Worm (Caenorhabditis elegans) whole organism, L4 larva: ENCODE measurements around the gene C05A2.4.

Experiments used
- D1046.2 ChIP-seq: fragments of 200-800 bp; sonication (Bioruptor generic); IDR thresholded peaks from 2 replicates; pipeline ENCODE4 v1.3.6; 2022; ENCODE audit warnings: missing genetic modification characterization, missing compliant biosample characterization
- R02D3.7 ChIP-seq: fragments of 150-350 bp; sonication (generic microtip); optimal IDR thresholded peaks from 3 replicates; lab custom pipeline; 2014; ENCODE audit warnings: missing biosample characterization, missing genetic modification characterization
- T26A8.4 ChIP-seq: fragments of 200-800 bp; sonication (Bioruptor generic); IDR thresholded peaks from 2 replicates; pipeline ENCODE4 v1.3.6; 2022; ENCODE audit warnings: missing genetic modification characterization, missing compliant biosample characterization
- Y105C5A.15 ChIP-seq: fragments of 200-800 bp; sonication (Bioruptor generic); IDR thresholded peaks from 2 replicates; pipeline ENCODE4 v1.3.6; 2022; ENCODE audit warnings: missing genetic modification characterization, missing compliant biosample characterization
- aha-1 ChIP-seq: fragments of 150-350 bp; peaks from one replicate; lab custom pipeline; 2014; ENCODE audit warnings: missing biosample characterization, missing genetic modification characterization
- aly-2 ChIP-seq: sonication (generic microtip); optimal IDR thresholded peaks from 2 replicates; lab custom pipeline; 2018; ENCODE audit warnings: missing biosample characterization, missing genetic modification characterization
- attf-4 ChIP-seq: sonication (generic microtip); optimal IDR thresholded peaks from 3 replicates; lab custom pipeline; 2017; ENCODE audit warnings: missing biosample characterization, missing genetic modification characterization
- ceh-20 ChIP-seq: fragments of 200-800 bp; sonication (Bioruptor generic); IDR thresholded peaks from 2 replicates; pipeline ENCODE4 v1.3.6; 2022; ENCODE audit warnings: missing genetic modification reagents, missing genetic modification characterization, missing compliant biosample characterization
- ceh-32 ChIP-seq: sonication (generic microtip); optimal IDR thresholded peaks from 2 replicates; lab custom pipeline; 2016; ENCODE audit warnings: mild to moderate bottlenecking, missing genetic modification characterization, missing compliant biosample characterization; ENCODE audit not compliant: poor library complexity
- ceh-62 ChIP-seq: sonication (generic microtip); optimal IDR thresholded peaks from 2 replicates; lab custom pipeline; 2017; ENCODE audit warnings: missing biosample characterization, missing genetic modification characterization
- ces-1 ChIP-seq: fragments of 150-350 bp; sonication (generic microtip); optimal IDR thresholded peaks from 4 replicates; lab custom pipeline; 2014; ENCODE audit warnings: missing biosample characterization, missing genetic modification reagents, missing genetic modification characterization
- cey-2 ChIP-seq: sonication (generic microtip); optimal IDR thresholded peaks from 3 replicates; lab custom pipeline; 2017; ENCODE audit warnings: missing genetic modification characterization, mild to moderate bottlenecking, missing compliant biosample characterization, antibody characterized with exemption, borderline replicate concordance; ENCODE audit not compliant: insufficient read depth
- daf-16 ChIP-seq, 3 experiments: sonication (generic microtip); optimal IDR thresholded peaks; 2 replicates each; lab custom pipeline; 2016 to 2017; ENCODE audit warnings: missing genetic modification characterization in 3 of 3, missing genetic modification reagents in 3 of 3, mild to moderate bottlenecking in 2 of 3, missing compliant biosample characterization in 2 of 3, missing biosample characterization in 1 of 3, moderate library complexity in 1 of 3
- daf-19 ChIP-seq: fragments of 200-800 bp; sonication (Bioruptor generic); conservative IDR thresholded peaks from 2 replicates; pipeline ENCODE4 v1.3.6; 2022; ENCODE audit warnings: missing genetic modification characterization, missing compliant biosample characterization
- dmd-6 ChIP-seq: fragments of 200-800 bp; sonication (Bioruptor generic); IDR thresholded peaks from 2 replicates; pipeline ENCODE4 v1.3.6; 2022; ENCODE audit warnings: missing genetic modification reagents, missing genetic modification characterization, missing compliant biosample characterization
- dmd-8 ChIP-seq: fragments of 200-800 bp; sonication (Bioruptor generic); IDR thresholded peaks from 2 replicates; pipeline ENCODE4 v1.3.6; 2022; ENCODE audit warnings: missing genetic modification characterization, missing compliant biosample characterization
- dpl-1 ChIP-seq: fragments of 150-350 bp; optimal IDR thresholded peaks from 2 replicates; lab custom pipeline; 2014; ENCODE audit warnings: missing biosample characterization, missing genetic modification reagents, missing genetic modification characterization
- dve-1 ChIP-seq: sonication (generic microtip); optimal IDR thresholded peaks from 2 replicates; lab custom pipeline; 2017; ENCODE audit warnings: antibody characterized with exemption, mild to moderate bottlenecking, missing genetic modification characterization, missing compliant biosample characterization; ENCODE audit not compliant: insufficient read depth
- egl-43 ChIP-seq: fragments of 200-800 bp; sonication (Bioruptor generic); IDR thresholded peaks from 2 replicates; pipeline ENCODE4 v1.3.6; 2022; ENCODE audit warnings: missing genetic modification reagents, missing genetic modification characterization, missing compliant biosample characterization
- fos-1 ChIP-seq: fragments of 150-350 bp; optimal IDR thresholded peaks from 2 replicates; lab custom pipeline; 2014; ENCODE audit warnings: missing biosample characterization, missing genetic modification characterization
- hif-1 ChIP-seq, 2 experiments: sonication (generic microtip); optimal IDR thresholded peaks; 2 replicates each; lab custom pipeline; 2016 to 2017; ENCODE audit warnings: missing compliant biosample characterization in 2 of 2, missing genetic modification characterization in 2 of 2, missing genetic modification reagents in 2 of 2, missing genotype in 2 of 2, mild to moderate bottlenecking in 1 of 2
- hlh-11 ChIP-seq: fragments of 200-800 bp; sonication (Bioruptor generic); optimal IDR thresholded peaks from 2 replicates; lab custom pipeline; 2018; ENCODE audit warnings: mild to moderate bottlenecking, missing genetic modification characterization, missing compliant biosample characterization
- hlh-30 ChIP-seq: sonication (generic microtip); optimal IDR thresholded peaks from 2 replicates; lab custom pipeline; 2017; ENCODE audit warnings: antibody characterized with exemption, mild to moderate bottlenecking, missing genetic modification characterization, missing compliant biosample characterization; ENCODE audit not compliant: insufficient read depth
- lin-1 ChIP-seq: fragments of 200-800 bp; sonication (Bioruptor generic); IDR thresholded peaks from 2 replicates; pipeline ENCODE4 v1.3.6; 2022; ENCODE audit warnings: missing genetic modification reagents, missing genetic modification characterization, missing compliant biosample characterization
- lin-13 ChIP-seq: fragments of 150-350 bp; optimal IDR thresholded peaks from 2 replicates; lab custom pipeline; 2014; ENCODE audit warnings: missing biosample characterization, missing genetic modification reagents, missing genetic modification characterization
- lin-15B ChIP-seq: fragments of 150-350 bp; sonication (generic microtip); optimal IDR thresholded peaks from 3 replicates; lab custom pipeline; 2014; ENCODE audit warnings: missing biosample characterization, missing genetic modification characterization
- lin-29 ChIP-seq: fragments of 200-800 bp; sonication (Bioruptor generic); IDR thresholded peaks from 2 replicates; pipeline ENCODE4 v1.3.6; 2022; ENCODE audit warnings: missing genetic modification reagents, missing genetic modification characterization, missing compliant biosample characterization
- lin-38 ChIP-seq: fragments of 200-800 bp; sonication (Bioruptor generic); IDR thresholded peaks from 2 replicates; pipeline ENCODE4 v1.3.6; 2022; ENCODE audit warnings: missing genetic modification reagents, missing genetic modification characterization, missing compliant biosample characterization
- lin-39 ChIP-seq: fragments of 150-350 bp; optimal IDR thresholded peaks from 2 replicates; lab custom pipeline; 2014; ENCODE audit warnings: missing biosample characterization, missing genetic modification reagents, missing genetic modification characterization
- lir-3 ChIP-seq: sonication (generic microtip); optimal IDR thresholded peaks from 2 replicates; lab custom pipeline; 2016; ENCODE audit warnings: mild to moderate bottlenecking, missing genetic modification characterization, missing compliant biosample characterization
- lsy-2 ChIP-seq, 2 experiments: fragments of 150-350 bp in 1 of 2; sonication (generic microtip) in 1 of 2; optimal IDR thresholded peaks; 2 replicates each; lab custom pipeline; 2014 to 2017; ENCODE audit warnings: missing biosample characterization in 2 of 2, missing genetic modification characterization in 2 of 2
- madf-5 ChIP-seq, 2 experiments: fragments of 200-800 bp; sonication (Bioruptor generic); IDR thresholded peaks; 2 replicates each; pipeline ENCODE4 v1.3.6; 2022; ENCODE audit warnings: missing compliant biosample characterization in 2 of 2, missing genetic modification characterization in 2 of 2
- mdl-1 ChIP-seq, 2 experiments: fragments of 150-350 bp in 1 of 2; sonication (generic microtip) in 1 of 2; optimal IDR thresholded peaks; 2 replicates each; lab custom pipeline; 2014 to 2017; ENCODE audit warnings: missing biosample characterization in 2 of 2, missing genetic modification characterization in 2 of 2
- mep-1 ChIP-seq: fragments of 150-350 bp; sonication (generic microtip); optimal IDR thresholded peaks from 3 replicates; lab custom pipeline; 2014; ENCODE audit warnings: missing biosample characterization, missing genetic modification characterization
- mxl-2 ChIP-seq: fragments of 200-800 bp; sonication (Bioruptor generic); conservative IDR thresholded peaks from 2 replicates; pipeline ENCODE4 v1.3.6; 2022; ENCODE audit warnings: missing genetic modification reagents, missing genetic modification characterization, missing compliant biosample characterization
- nhr-102 ChIP-seq: sonication (generic microtip); optimal IDR thresholded peaks from 2 replicates; lab custom pipeline; 2016; ENCODE audit warnings: mild to moderate bottlenecking, missing genetic modification characterization, moderate library complexity, missing compliant biosample characterization
- nhr-11 ChIP-seq: fragments of 150-350 bp; optimal IDR thresholded peaks from 2 replicates; lab custom pipeline; 2014; ENCODE audit warnings: missing biosample characterization, missing genetic modification characterization
- nhr-237 ChIP-seq: sonication (generic microtip); optimal IDR thresholded peaks from 2 replicates; lab custom pipeline; 2017; ENCODE audit warnings: missing biosample characterization, missing genetic modification characterization
- nhr-42 ChIP-seq: fragments of 200-800 bp; sonication (Bioruptor generic); IDR thresholded peaks from 2 replicates; pipeline ENCODE4 v1.3.6; 2022; ENCODE audit warnings: missing genetic modification characterization, missing compliant biosample characterization
- nhr-6 ChIP-seq: fragments of 150-350 bp; optimal IDR thresholded peaks from 2 replicates; lab custom pipeline; 2014; ENCODE audit warnings: missing biosample characterization, missing genetic modification characterization
- pha-4 ChIP-seq, 2 experiments: fragments of 150-350 bp in 1 of 2; fragments of 200-800 bp in 1 of 2; sonication (Bioruptor generic) in 1 of 2; IDR thresholded peaks in 1 of 2; optimal IDR thresholded peaks in 1 of 2; 2 replicates each; pipeline versions ENCODE4 v1.3.6 to Lab custom; 2014 to 2022; ENCODE audit warnings: missing genetic modification characterization in 2 of 2, missing genetic modification reagents in 2 of 2, missing biosample characterization in 1 of 2, missing compliant biosample characterization in 1 of 2
- php-3 ChIP-seq: fragments of 200-800 bp; sonication (Bioruptor generic); IDR thresholded peaks from 2 replicates; pipeline ENCODE4 v1.3.6; 2022; ENCODE audit warnings: missing genetic modification reagents, missing genetic modification characterization, missing compliant biosample characterization
- rbr-2 ChIP-seq: sonication (generic microtip); optimal IDR thresholded peaks from 2 replicates; lab custom pipeline; 2016; ENCODE audit warnings: missing genotype, missing genetic modification characterization, missing compliant biosample characterization
- snpc-1.2 ChIP-seq: fragments of 200-800 bp; sonication (Bioruptor generic); IDR thresholded peaks from 2 replicates; pipeline ENCODE4 v1.3.6; 2022; ENCODE audit warnings: missing genetic modification reagents, missing genetic modification characterization, missing compliant biosample characterization
- snpc-4 ChIP-seq: fragments of 150-350 bp; optimal IDR thresholded peaks from 2 replicates; lab custom pipeline; 2014; ENCODE audit warnings: missing biosample characterization, missing genetic modification characterization
- unc-62 ChIP-seq, 3 experiments: fragments of 150-350 bp in 1 of 3; sonication (generic microtip); optimal IDR thresholded peaks in 2 of 3; peaks in 1 of 3; 1 replicate in 1 of 3; 2 replicates in 2 of 3; lab custom pipeline; 2014 to 2017; ENCODE audit warnings: missing biosample characterization in 3 of 3, missing genetic modification characterization in 3 of 3, missing genetic modification reagents in 3 of 3, missing genotype in 1 of 3
- zip-11 ChIP-seq: fragments of 200-800 bp; sonication (Bioruptor generic); IDR thresholded peaks from 2 replicates; pipeline ENCODE4 v1.3.6; 2022; ENCODE audit warnings: missing genetic modification characterization, missing compliant biosample characterization
- ztf-7 ChIP-seq: fragments of 150-350 bp; optimal IDR thresholded peaks from 2 replicates; lab custom pipeline; 2014; ENCODE audit warnings: missing biosample characterization, missing genetic modification characterization

C05A2.4 gene

ce11 chrV:10691313-10691712, 4.0 kb upstream of the C05A2.4 start:
- TF ChIP-seq nhr-237 (no peak), unc-62 (GFP tag; optimal IDR thresholded peaks at IDR 0.05 in 1 of 2; lab: Kevin White, UChicago) (peak in 1 of 2 experiments; percentile 7), unc-62 (tag; optimal IDR thresholded peaks at IDR 0.05; lab: Kevin White, UChicago) (no peak)

- TF ChIP-seq php-3 (GFP tag; lab: Robert Waterston, UW) (peak; percentile 93), dmd-8 (GFP tag; lab: Robert Waterston, UW) (no peak), lin-38 (no peak), aha-1 (tag; lab: Kevin White, UChicago) (no peak), aly-2 (tag; lab: Kevin White, UChicago) (no peak), dmd-6 (GFP tag; lab: Robert Waterston, UW) (peak; percentile 99), fos-1 (tag; lab: Kevin White, UChicago) (no peak), T26A8.4 (GFP tag; lab: Robert Waterston, UW) (no peak), nhr-6 (tag; lab: Kevin White, UChicago) (no peak), rbr-2 (no peak), nhr-42 (GFP tag; lab: Robert Waterston, UW) (no peak), ceh-32 (no peak), hlh-30 (tag; lab: Kevin White, UChicago) (peak; percentile 10), ceh-62 (no peak), dve-1 (tag; lab: Kevin White, UChicago) (peak; percentile 93), hlh-11 (peak; percentile 92), attf-4 (tag; lab: Kevin White, UChicago) (no peak), lin-13 (no peak), hif-1 (tag; optimal IDR thresholded peaks at IDR 0.05; lab: Kevin White, UChicago) (peak in 1 of 2 experiments; percentile 0), nhr-102 (tag; lab: Kevin White, UChicago) (peak; percentile 76), daf-19 (GFP tag; lab: Robert Waterston, UW) (no peak), pha-4 (GFP tag; IDR thresholded peaks at IDR 0.05; lab: Robert Waterston, UW) (0 out of 2 replicates have a peak, but pooled peaks have one; percentile 34), pha-4 (tag; optimal IDR thresholded peaks at IDR 0.05; lab: Kevin White, UChicago) (no peak), lin-15B (tag; lab: Kevin White, UChicago) (no peak), madf-5 (GFP tag; IDR thresholded peaks at IDR 0.05; lab: Robert Waterston, UW) (no peak), egl-43 (GFP tag; lab: Robert Waterston, UW) (no peak), ztf-7 (no peak), cey-2 (no peak), mdl-1 (tag; optimal IDR thresholded peaks at IDR 0.05; lab: Kevin White, UChicago) (peak in 1 of 2 experiments; percentile 72), snpc-1.2 (GFP tag; lab: Robert Waterston, UW) (no peak), Y105C5A.15 (GFP tag; lab: Robert Waterston, UW) (no peak), daf-16 (GFP tag; optimal IDR thresholded peaks at IDR 0.05; lab: Kevin White, UChicago) (peak in 1 of 2 experiments; percentile 35), daf-16 (tag; optimal IDR thresholded peaks at IDR 0.05; lab: Kevin White, UChicago) (peak; percentile 96), snpc-4 (tag; lab: Kevin White, UChicago) (no peak), mxl-2 (GFP tag; lab: Robert Waterston, UW) (no peak), lsy-2 (tag; optimal IDR thresholded peaks at IDR 0.05; lab: Kevin White, UChicago) (peak in 1 of 2 experiments; percentile 21), ces-1 (GFP tag; lab: Kevin White, UChicago) (no peak), lin-39 (tag; lab: Kevin White, UChicago) (no peak), R02D3.7 (tag; lab: Kevin White, UChicago) (no peak), ceh-20 (GFP tag; lab: Robert Waterston, UW) (0 out of 2 replicates have a peak, but pooled peaks have one; percentile 29), dpl-1 (GFP tag; lab: Kevin White, UChicago) (no peak), zip-11 (no peak), D1046.2 (no peak), mep-1 (tag; lab: Kevin White, UChicago) (peak; percentile 4), lin-29 (no peak), lin-1 (GFP tag; lab: Robert Waterston, UW) (peak; percentile 92), nhr-11 (tag; lab: Kevin White, UChicago) (no peak), lir-3 (no peak)
These were observed 1.5 kb upstream of the C05A2.4 start for ce11 chrV:10693749-10694148.
